Worm (Caenorhabditis elegans) whole organism, young adult: ENCODE measurements around the gene F42F12.3.

Source experiments
- F22D6.2 ChIP-seq: sonication (generic microtip); optimal IDR thresholded peaks from 2 replicates; lab custom pipeline; 2016; ENCODE audit warnings: mild to moderate bottlenecking, missing genetic modification characterization, missing compliant biosample characterization
- F49E8.2 ChIP-seq: sonication (generic microtip); optimal IDR thresholded peaks from 3 replicates; lab custom pipeline; 2017; ENCODE audit warnings: missing genetic modification characterization, mild to moderate bottlenecking, missing compliant biosample characterization, antibody characterized with exemption, moderate library complexity; ENCODE audit not compliant: insufficient read depth
- ama-1 ChIP-seq, 3 experiments: fragments of 150-350 bp in 1 of 3; sonication (generic microtip) in 2 of 3; optimal IDR thresholded peaks; 2 replicates each; lab custom pipeline; 2014 to 2018; ENCODE audit warnings: missing biosample characterization in 2 of 3, missing genetic modification characterization in 2 of 3, missing genetic modification reagents in 2 of 3
- cebp-2 ChIP-seq: fragments of 200-800 bp; sonication (Bioruptor generic); IDR thresholded peaks from 2 replicates; pipeline ENCODE4 v1.3.6; 2022; ENCODE audit warnings: missing genetic modification characterization, missing compliant biosample characterization
- hlh-26 ChIP-seq: fragments of 200-800 bp; sonication (Bioruptor generic); conservative IDR thresholded peaks from 2 replicates; pipeline ENCODE4 v1.3.6; 2022; ENCODE audit warnings: missing genetic modification reagents, missing genetic modification characterization, missing compliant biosample characterization
- hsf-1 ChIP-seq: fragments of 200-800 bp; sonication (Bioruptor generic); IDR thresholded peaks from 2 replicates; pipeline ENCODE4 v1.3.6; 2022; ENCODE audit warnings: missing genetic modification reagents, missing genetic modification characterization, missing compliant biosample characterization
- lin-54 ChIP-seq: fragments of 200-800 bp; sonication (Bioruptor generic); optimal IDR thresholded peaks from 2 replicates; lab custom pipeline; 2018; ENCODE audit warnings: mild to moderate bottlenecking, missing genetic modification characterization, missing compliant biosample characterization
- nhr-120 ChIP-seq: fragments of 200-800 bp; sonication (Bioruptor generic); IDR thresholded peaks from 2 replicates; pipeline ENCODE4 v1.3.6; 2022; ENCODE audit warnings: missing genetic modification characterization, missing compliant biosample characterization
- pha-4 ChIP-seq: fragments of 150-350 bp; sonication (generic microtip); optimal IDR thresholded peaks from 2 replicates; lab custom pipeline; 2014; ENCODE audit warnings: missing biosample characterization, missing genetic modification reagents, missing genetic modification characterization
- ztf-18 ChIP-seq: sonication (generic microtip); optimal IDR thresholded peaks from 2 replicates; lab custom pipeline; 2016; ENCODE audit warnings: missing genotype, mild to moderate bottlenecking, missing genetic modification characterization, missing compliant biosample characterization
- ztf-6 ChIP-seq: fragments of 200-800 bp; sonication (Bioruptor generic); IDR thresholded peaks from 2 replicates; pipeline ENCODE4 v1.3.6; 2022; ENCODE audit warnings: missing genetic modification reagents, missing genetic modification characterization, missing compliant biosample characterization

- no peak for TF ChIP-seq ztf-18 (tag; lab: Kevin White, UChicago)
- TF ChIP-seq F22D6.2 (tag; lab: Kevin White, UChicago) = no peak
- TF ChIP-seq cebp-2 (GFP tag; lab: Robert Waterston, UW) = no peak
- no peak for TF ChIP-seq ztf-6 (GFP tag; lab: Robert Waterston, UW)
- TF ChIP-seq hlh-26 (GFP tag; lab: Robert Waterston, UW) = no peak
- no peak for TF ChIP-seq ama-1 (optimal IDR thresholded peaks at IDR 0.05; lab: Kevin White, UChicago)
- TF ChIP-seq ama-1 (GFP tag; optimal IDR thresholded peaks at IDR 0.05; lab: Kevin White, UChicago) = no peak
- no peak for TF ChIP-seq hsf-1
- no peak for TF ChIP-seq lin-54 (GFP tag; lab: Kevin White, UChicago)
- TF ChIP-seq F49E8.2 = no peak
- TF ChIP-seq nhr-120 (GFP tag; lab: Robert Waterston, UW) = no peak
- TF ChIP-seq pha-4 = no peak
Observed at ce11 chrX:12364804-12365203, 14.4 kb downstream of the F42F12.3 start, which contains the start of gene F19H6.5.
